Worm (Caenorhabditis elegans) whole organism, young adult: ENCODE results near the gene Y48G9A.9.

Experiments used
- B0035.1 ChIP-seq: sonication (generic microtip); optimal IDR thresholded peaks from 2 replicates; lab custom pipeline; 2016; ENCODE audit warnings: missing genetic modification characterization, mild to moderate bottlenecking, missing compliant biosample characterization, missing genotype, missing genetic modification reagents
- C06A6.2 ChIP-seq: fragments of 200-800 bp; sonication (Bioruptor generic); conservative IDR thresholded peaks from 2 replicates; pipeline ENCODE4 v1.3.6; 2022; ENCODE audit warnings: missing genetic modification characterization, missing compliant biosample characterization
- D2030.7 ChIP-seq: fragments of 200-800 bp; sonication (Bioruptor generic); IDR thresholded peaks from 2 replicates; pipeline ENCODE4 v1.3.6; 2022; ENCODE audit warnings: missing genetic modification reagents, missing genetic modification characterization, missing compliant biosample characterization
- F49E8.2 ChIP-seq: sonication (generic microtip); optimal IDR thresholded peaks from 3 replicates; lab custom pipeline; 2017; ENCODE audit warnings: missing genetic modification characterization, mild to moderate bottlenecking, missing compliant biosample characterization, antibody characterized with exemption, moderate library complexity; ENCODE audit not compliant: insufficient read depth
- T07F8.4 ChIP-seq: sonication (generic microtip); optimal IDR thresholded peaks from 2 replicates; lab custom pipeline; 2016; ENCODE audit warnings: mild to moderate bottlenecking, missing genetic modification characterization, moderate library complexity, missing compliant biosample characterization
- Y56A3A.18 ChIP-seq: fragments of 200-800 bp; sonication (Bioruptor generic); IDR thresholded peaks from 2 replicates; pipeline ENCODE4 v1.3.6; 2022; ENCODE audit warnings: missing genetic modification reagents, missing genetic modification characterization, missing compliant biosample characterization
- Y95B8A.8 ChIP-seq: fragments of 200-800 bp; sonication (Bioruptor generic); IDR thresholded peaks from 2 replicates; pipeline ENCODE4 v1.3.6; 2022; ENCODE audit warnings: missing genetic modification reagents, missing genetic modification characterization, missing compliant biosample characterization
- ZK185.1 ChIP-seq: sonication (generic microtip); optimal IDR thresholded peaks from 2 replicates; lab custom pipeline; 2016; ENCODE audit warnings: mild to moderate bottlenecking, missing genetic modification characterization, missing compliant biosample characterization; ENCODE audit not compliant: poor library complexity, severe bottlenecking
- atf-7 ChIP-seq: sonication (generic microtip); optimal IDR thresholded peaks from 2 replicates; lab custom pipeline; 2017; ENCODE audit warnings: mild to moderate bottlenecking, missing genetic modification characterization, missing compliant biosample characterization
- athp-1 ChIP-seq: sonication (generic microtip); optimal IDR thresholded peaks from 2 replicates; lab custom pipeline; 2017; ENCODE audit warnings: mild to moderate bottlenecking, missing genetic modification characterization, missing compliant biosample characterization
- attf-3 ChIP-seq: fragments of 200-800 bp; sonication (Bioruptor generic); conservative IDR thresholded peaks from 2 replicates; pipeline ENCODE4 v1.3.6; 2022; ENCODE audit warnings: missing genetic modification reagents, missing genetic modification characterization, missing compliant biosample characterization
- ccch-3 ChIP-seq: fragments of 200-800 bp; sonication (Bioruptor generic); optimal IDR thresholded peaks from 2 replicates; lab custom pipeline; 2018; ENCODE audit warnings: mild to moderate bottlenecking, missing genetic modification characterization, missing compliant biosample characterization
- ceh-27 ChIP-seq: fragments of 200-800 bp; sonication (Bioruptor generic); optimal IDR thresholded peaks from 2 replicates; lab custom pipeline; 2018; ENCODE audit warnings: mild to moderate bottlenecking, missing genetic modification characterization, moderate library complexity, missing compliant biosample characterization
- ceh-79 ChIP-seq: sonication (generic microtip); optimal IDR thresholded peaks from 2 replicates; lab custom pipeline; 2017; ENCODE audit warnings: mild to moderate bottlenecking, missing genetic modification characterization, missing compliant biosample characterization
- chd-7 ChIP-seq: sonication (generic microtip); optimal IDR thresholded peaks from 2 replicates; lab custom pipeline; 2016; ENCODE audit warnings: mild to moderate bottlenecking, missing genetic modification characterization, moderate library complexity, missing compliant biosample characterization
- egl-44 ChIP-seq: fragments of 200-800 bp; sonication (Bioruptor generic); IDR thresholded peaks from 2 replicates; pipeline ENCODE4 v1.3.6; 2022; ENCODE audit warnings: missing genetic modification reagents, missing genetic modification characterization, missing compliant biosample characterization
- ets-4 ChIP-seq: fragments of 200-800 bp; sonication (Bioruptor generic); optimal IDR thresholded peaks from 2 replicates; lab custom pipeline; 2018; ENCODE audit warnings: mild to moderate bottlenecking, missing genetic modification characterization, missing compliant biosample characterization
- him-1 ChIP-seq: sonication (generic microtip); optimal IDR thresholded peaks from 2 replicates; lab custom pipeline; 2016; ENCODE audit warnings: missing genotype, missing genetic modification reagents, missing genetic modification characterization, missing compliant biosample characterization
- hmg-1.2 ChIP-seq: fragments of 200-800 bp; sonication (Bioruptor generic); IDR thresholded peaks from 2 replicates; pipeline ENCODE4 v1.3.6; 2022; ENCODE audit warnings: missing genetic modification reagents, missing genetic modification characterization, missing compliant biosample characterization
- lin-54 ChIP-seq: fragments of 200-800 bp; sonication (Bioruptor generic); optimal IDR thresholded peaks from 2 replicates; lab custom pipeline; 2018; ENCODE audit warnings: mild to moderate bottlenecking, missing genetic modification characterization, missing compliant biosample characterization
- lir-1 ChIP-seq: fragments of 200-800 bp; sonication (Bioruptor generic); conservative IDR thresholded peaks from 2 replicates; pipeline ENCODE4 v1.3.6; 2022; ENCODE audit warnings: missing genetic modification reagents, missing genetic modification characterization, missing compliant biosample characterization
- madf-6 ChIP-seq: fragments of 200-800 bp; sonication (Bioruptor generic); IDR thresholded peaks from 2 replicates; pipeline ENCODE4 v1.3.6; 2022; ENCODE audit warnings: missing genetic modification reagents, missing genetic modification characterization, missing compliant biosample characterization
- mcd-1 ChIP-seq: fragments of 200-800 bp; sonication (Bioruptor generic); IDR thresholded peaks from 2 replicates; pipeline ENCODE4 v1.3.6; 2022; ENCODE audit warnings: missing genetic modification reagents, missing genetic modification characterization, missing compliant biosample characterization
- mel-28 ChIP-seq: sonication (generic microtip); optimal IDR thresholded peaks from 2 replicates; lab custom pipeline; 2016; ENCODE audit warnings: borderline replicate concordance, mild to moderate bottlenecking, missing genetic modification characterization, missing compliant biosample characterization
- mes-4 ChIP-seq: sonication (generic microtip); optimal IDR thresholded peaks from 2 replicates; lab custom pipeline; 2016; ENCODE audit warnings: missing genotype, missing genetic modification characterization, missing compliant biosample characterization
- nhr-80 ChIP-seq: sonication (generic microtip); optimal IDR thresholded peaks from 2 replicates; lab custom pipeline; 2016; ENCODE audit warnings: missing genetic modification characterization, missing compliant biosample characterization
- nhr-90 ChIP-seq: sonication (generic microtip); optimal IDR thresholded peaks from 2 replicates; lab custom pipeline; 2016; ENCODE audit warnings: missing genotype, mild to moderate bottlenecking, missing genetic modification characterization, missing compliant biosample characterization
- pbrm-1 ChIP-seq: fragments of 200-800 bp; sonication (Bioruptor generic); IDR thresholded peaks from 2 replicates; pipeline ENCODE4 v1.3.6; 2022; ENCODE audit warnings: missing genetic modification reagents, missing genetic modification characterization, missing compliant biosample characterization
- rec-8 ChIP-seq, 2 experiments: sonication (generic microtip); optimal IDR thresholded peaks; 2 replicates each; lab custom pipeline; 2016; ENCODE audit warnings: mild to moderate bottlenecking in 2 of 2, missing genetic modification characterization in 2 of 2, missing genetic modification reagents in 2 of 2, missing genotype in 2 of 2, missing biosample characterization in 1 of 2, missing compliant biosample characterization in 1 of 2, moderate library complexity in 1 of 2
- repo-1 ChIP-seq: sonication (generic microtip); optimal IDR thresholded peaks from 2 replicates; lab custom pipeline; 2017; ENCODE audit warnings: mild to moderate bottlenecking, missing genetic modification characterization, missing compliant biosample characterization
- sdz-38 ChIP-seq: sonication (generic microtip); optimal IDR thresholded peaks from 2 replicates; lab custom pipeline; 2016; ENCODE audit warnings: missing genotype, missing genetic modification characterization, missing compliant biosample characterization
- snpc-3.4 ChIP-seq: sonication (generic microtip); optimal IDR thresholded peaks from 2 replicates; lab custom pipeline; 2017; ENCODE audit warnings: missing genetic modification characterization, mild to moderate bottlenecking, missing compliant biosample characterization, antibody characterized with exemption, moderate library complexity, missing genotype, missing genetic modification reagents
- snpc-4 ChIP-seq, 5 experiments: fragments of 150-350 bp in 1 of 5; sonication (generic microtip) in 4 of 5; optimal IDR thresholded peaks; 2 replicates each; lab custom pipeline; 2014 to 2018; ENCODE audit warnings: missing genetic modification characterization in 5 of 5, missing biosample characterization in 3 of 5, antibody characterized with exemption in 2 of 5, mild to moderate bottlenecking in 2 of 5, missing compliant biosample characterization in 2 of 5, missing genotype in 2 of 5, moderate library complexity in 2 of 5, missing genetic modification reagents in 1 of 5
- sptf-2 ChIP-seq: fragments of 200-800 bp; sonication (Bioruptor generic); optimal IDR thresholded peaks from 2 replicates; lab custom pipeline; 2018; ENCODE audit warnings: mild to moderate bottlenecking, missing genetic modification characterization, missing compliant biosample characterization
- tbp1 ChIP-seq: fragments of 200-800 bp; sonication (Bioruptor generic); optimal IDR thresholded peaks from 2 replicates; lab custom pipeline; 2018; ENCODE audit warnings: mild to moderate bottlenecking, missing genetic modification characterization, missing compliant biosample characterization
- tbx-9 ChIP-seq: sonication (generic microtip); optimal IDR thresholded peaks from 2 replicates; lab custom pipeline; 2016; ENCODE audit warnings: borderline replicate concordance, missing genetic modification characterization, inconsistent platforms, missing compliant biosample characterization
- unc-62 ChIP-seq: fragments of 150-350 bp; optimal IDR thresholded peaks from 2 replicates; lab custom pipeline; 2014; ENCODE audit warnings: missing biosample characterization, missing genetic modification reagents, missing genetic modification characterization
- ztf-25 ChIP-seq: fragments of 200-800 bp; sonication (Bioruptor generic); IDR thresholded peaks from 2 replicates; pipeline ENCODE4 v1.3.6; 2022; ENCODE audit warnings: missing genetic modification reagents, missing genetic modification characterization, missing compliant biosample characterization

Gene Y48G9A.9

DNA sequence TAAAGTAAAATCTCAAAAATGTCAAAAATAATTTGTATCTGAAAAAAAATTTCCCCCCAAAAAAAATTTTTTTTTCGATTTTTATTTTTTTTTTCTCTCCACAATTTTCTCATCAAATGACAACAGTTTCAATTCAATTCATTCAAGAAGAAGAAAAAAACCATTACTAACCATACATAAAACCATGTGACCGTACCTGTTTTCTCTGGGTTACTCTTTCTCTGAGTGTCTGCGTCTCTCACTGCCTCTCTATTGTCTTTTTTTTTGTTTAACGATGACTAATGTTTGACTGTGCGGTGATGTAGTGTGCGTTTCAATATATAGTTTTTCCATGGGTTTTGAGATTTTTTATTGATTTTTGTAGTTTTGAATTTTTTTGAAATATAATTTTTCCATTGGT lies 1.8 kb upstream of the Y48G9A.9 start (continued):
- no peak for TF ChIP-seq sptf-2 (GFP tag; lab: Kevin White, UChicago)
- TF ChIP-seq mel-28 (tag; lab: Kevin White, UChicago): no peak
- no peak for TF ChIP-seq athp-1 (tag; lab: Kevin White, UChicago)
- no peak for TF ChIP-seq sdz-38 (tag; lab: Kevin White, UChicago)
- TF ChIP-seq madf-6: no peak
- TF ChIP-seq pbrm-1: 0 out of 2 replicates have a peak, but pooled peaks have one; percentile 10
- TF ChIP-seq chd-7 (tag; lab: Kevin White, UChicago): no peak
- TF ChIP-seq ccch-3 (GFP tag; lab: Kevin White, UChicago): no peak
- TF ChIP-seq mcd-1 (GFP tag; lab: Robert Waterston, UW): peak; percentile 26; the same call in 1 of the 2 replicates
- TF ChIP-seq B0035.1 (tag; lab: Kevin White, UChicago): no peak
- TF ChIP-seq Y56A3A.18 (GFP tag; lab: Robert Waterston, UW): no peak
- TF ChIP-seq ZK185.1 (tag; lab: Kevin White, UChicago): no peak
- TF ChIP-seq nhr-90: no peak
- TF ChIP-seq repo-1 (tag; lab: Kevin White, UChicago): no peak
- no peak for TF ChIP-seq D2030.7
- TF ChIP-seq snpc-3.4 (tag; lab: Kevin White, UChicago): no peak
- no peak for TF ChIP-seq ceh-79 (tag; lab: Kevin White, UChicago)
- TF ChIP-seq T07F8.4 (tag; lab: Kevin White, UChicago): no peak
- TF ChIP-seq ets-4 (GFP tag; lab: Kevin White, UChicago): no peak
- no peak for TF ChIP-seq egl-44 (GFP tag; lab: Robert Waterston, UW)
- no peak for TF ChIP-seq unc-62
- TF ChIP-seq mes-4 (tag; lab: Kevin White, UChicago): no peak
- TF ChIP-seq hmg-1.2 (GFP tag; lab: Robert Waterston, UW): peak; percentile 78
- TF ChIP-seq ztf-25 (GFP tag; lab: Robert Waterston, UW): no peak
- no peak for TF ChIP-seq atf-7 (tag; lab: Kevin White, UChicago)
- TF ChIP-seq F49E8.2: no peak
- no peak for TF ChIP-seq lir-1
- no peak for TF ChIP-seq C06A6.2 (GFP tag; lab: Robert Waterston, UW)

DNA sequence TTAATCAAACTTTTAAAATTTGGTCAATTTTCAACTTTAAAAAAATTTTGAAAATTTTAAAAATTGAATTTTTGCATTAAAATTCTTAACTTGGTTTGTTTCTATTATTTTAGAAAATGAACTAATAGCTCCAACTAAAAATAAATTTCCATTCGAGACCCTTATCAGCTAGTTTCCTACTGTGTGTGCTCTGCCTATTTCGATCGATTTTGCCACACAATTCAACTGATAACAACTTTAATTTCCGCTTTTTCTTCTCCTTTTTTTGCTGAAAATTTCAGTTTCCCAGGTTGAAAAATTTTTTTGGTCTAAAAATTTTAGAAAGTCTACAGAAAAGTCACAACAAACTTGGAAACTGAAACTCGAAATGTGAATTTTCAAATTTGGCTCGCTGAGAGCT lies 1.1 kb upstream of the Y48G9A.9 start:
- no peak for TF ChIP-seq lin-54 (GFP tag; lab: Kevin White, UChicago)
- TF ChIP-seq him-1: no peak
- TF ChIP-seq tbp1: no peak
- no peak for TF ChIP-seq snpc-3.4 (tag; lab: Kevin White, UChicago)
- TF ChIP-seq nhr-80: peak; percentile 30

DNA sequence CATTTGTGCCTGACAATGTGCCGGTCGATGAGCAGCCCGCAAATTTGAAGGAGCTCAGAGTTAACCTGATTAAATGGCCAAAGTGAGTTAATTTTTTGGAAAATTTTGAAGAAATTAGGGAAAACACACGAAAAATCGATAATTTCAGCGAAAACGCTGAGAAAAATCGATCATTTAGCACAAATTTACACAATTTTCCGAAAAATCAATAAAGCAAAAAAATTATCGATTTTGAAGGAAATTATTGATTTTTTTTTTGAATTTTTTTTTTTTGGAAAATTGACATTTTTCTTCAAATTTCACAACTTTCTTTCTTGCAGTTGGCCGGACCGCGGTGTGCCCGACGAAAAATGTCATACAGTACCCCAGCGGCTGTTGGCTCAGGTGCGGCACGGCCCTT lies 5.7 kb downstream of the Y48G9A.9 start:
- TF ChIP-seq Y95B8A.8 (GFP tag; lab: Robert Waterston, UW) (no peak), rec-8 (tag; optimal IDR thresholded peaks at IDR 0.05; lab: Kevin White, UChicago) (no peak), tbx-9 (tag; lab: Kevin White, UChicago) (no peak), snpc-4 (GFP tag; optimal IDR thresholded peaks at IDR 0.05; lab: Kevin White, UChicago) (no peak), snpc-4 (tag; optimal IDR thresholded peaks at IDR 0.05; lab: Kevin White, UChicago) (no peak), attf-3 (GFP tag; lab: Robert Waterston, UW) (no peak), T07F8.4 (tag; lab: Kevin White, UChicago) (no peak), ceh-27 (GFP tag; lab: Kevin White, UChicago) (no peak)
